Fruit fly (Drosophila melanogaster) whole organism, adult: ENCODE results near the gene CG6144.

ENCODE experiments used
- CG11617 ChIP-seq: fragments of 200-800 bp; sonication (Bioruptor generic); optimal IDR thresholded peaks from 2 replicates; lab custom pipeline; 2017; ENCODE audit warnings: mild to moderate bottlenecking, missing biosample characterization, missing genetic modification reagents, missing genetic modification characterization
- CG12768 ChIP-seq: fragments of 200-800 bp; sonication (Bioruptor generic); optimal IDR thresholded peaks from 2 replicates; lab custom pipeline; 2017; ENCODE audit warnings: missing biosample characterization, missing genetic modification characterization, mild to moderate bottlenecking, moderate library complexity, missing genetic modification reagents
- CG33017 ChIP-seq: fragments of 200-800 bp; sonication (Bioruptor generic); optimal IDR thresholded peaks from 2 replicates; lab custom pipeline; 2018; ENCODE audit warnings: missing biosample characterization, mild to moderate bottlenecking, missing genetic modification characterization, moderate library complexity
- CG7045 ChIP-seq: fragments of 200-800 bp; sonication (Bioruptor generic); optimal IDR thresholded peaks from 2 replicates; lab custom pipeline; 2017; ENCODE audit warnings: missing biosample characterization, mild to moderate bottlenecking, missing genetic modification characterization
- Clk ChIP-seq: fragments of 200-800 bp; sonication (Bioruptor generic); optimal IDR thresholded peaks from 2 replicates; lab custom pipeline; 2017; ENCODE audit warnings: missing biosample characterization, missing genetic modification characterization
- Hr96 ChIP-seq: fragments of 200-800 bp; sonication (Bioruptor generic); optimal IDR thresholded peaks from 2 replicates; lab custom pipeline; 2016; ENCODE audit warnings: missing biosample characterization, missing genetic modification characterization
- cic ChIP-seq: fragments of 200-800 bp; sonication (Bioruptor generic); optimal IDR thresholded peaks from 2 replicates; lab custom pipeline; 2017; ENCODE audit warnings: missing biosample characterization, mild to moderate bottlenecking, missing genetic modification characterization, moderate library complexity
- cnc ChIP-seq, 2 experiments: fragments of >200 bp; optimal IDR thresholded peaks; 2 replicates each; lab custom pipeline; 2017
- kay ChIP-seq: fragments of 200-800 bp; sonication (Bioruptor generic); peaks from one replicate; lab custom pipeline; 2016; ENCODE audit warnings: missing biosample characterization, missing genetic modification characterization, borderline replicate concordance
- tj ChIP-seq: fragments of 200-800 bp; sonication (Bioruptor generic); optimal IDR thresholded peaks from 3 replicates; lab custom pipeline; 2017; ENCODE audit warnings: missing biosample characterization, mild to moderate bottlenecking, missing genetic modification characterization, moderate library complexity

DNA sequence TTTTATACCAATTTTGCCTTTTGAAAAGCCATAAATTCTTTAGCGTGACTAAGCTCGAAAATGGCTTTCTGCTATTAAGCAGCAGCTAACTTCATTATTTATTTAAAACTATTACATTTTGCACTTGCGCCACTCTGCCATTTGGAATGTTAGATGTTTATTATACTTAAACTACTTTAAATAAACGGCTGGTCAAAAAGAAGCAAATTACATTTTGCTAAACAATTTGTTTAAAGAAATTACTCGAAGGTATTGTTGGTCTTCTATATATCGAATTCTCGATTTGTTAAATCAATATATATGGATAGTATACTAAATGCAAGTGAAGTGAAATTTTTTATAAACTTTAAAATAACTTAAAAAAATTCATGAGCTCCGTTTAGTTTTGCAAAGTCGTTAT, 36.2 kb upstream of the CG6144 start, which contains the start of gene ppk10:
- TF ChIP-seq CG33017 (tag; lab: Kevin White, UChicago) (no peak), Hr96 (GFP tag; lab: Kevin White, UChicago) (no peak), CG12768 (GFP tag; lab: Kevin White, UChicago) (no peak), CG7045 (GFP tag; lab: Kevin White, UChicago) (no peak), cic (no peak), kay (GFP tag; lab: Kevin White, UChicago) (no peak), Clk (GFP tag; lab: Kevin White, UChicago) (no peak), cnc (optimal IDR thresholded peaks at IDR 0.05; lab: Kevin White, UChicago) (no peak), tj (GFP tag; lab: Kevin White, UChicago) (no peak), CG11617 (GFP tag; lab: Kevin White, UChicago) (no peak)
